Fruit fly (Drosophila melanogaster) whole organism, embryonic: ENCODE data around the gene Cpr78Cb.
A peak's percentile ranks its signal among the peaks of the same experiment; 100 is the strongest.

Experiments
- Adf1 ChIP-seq: fragments of 200-800 bp; sonication (Bioruptor generic); IDR thresholded peaks from 2 replicates; pipeline ENCODE4 v1.3.6; 2022; ENCODE audit warnings: missing biosample characterization, missing genetic modification characterization
- Asciz ChIP-seq: fragments of 200-800 bp; sonication (Bioruptor generic); optimal IDR thresholded peaks from 2 replicates; lab custom pipeline; 2017; ENCODE audit warnings: missing biosample characterization, mild to moderate bottlenecking, missing genetic modification characterization, missing genetic modification reagents
- Atf-2 ChIP-seq: fragments of 200-800 bp; sonication (Bioruptor generic); optimal IDR thresholded peaks from 2 replicates; lab custom pipeline; 2016; ENCODE audit warnings: missing biosample characterization, missing genetic modification characterization
- CG10147 ChIP-seq: fragments of 200-800 bp; sonication (Bioruptor generic); optimal IDR thresholded peaks from 2 replicates; lab custom pipeline; 2019; ENCODE audit warnings: missing biosample characterization, mild to moderate bottlenecking, missing genetic modification characterization, moderate library complexity
- CG10209 ChIP-seq: fragments of 200-800 bp; sonication (Bioruptor generic); optimal IDR thresholded peaks from 3 replicates; lab custom pipeline; 2017; ENCODE audit warnings: missing biosample characterization, mild to moderate bottlenecking, missing genetic modification characterization, missing genetic modification reagents
- CG11456 ChIP-seq: fragments of 200-800 bp; sonication (Bioruptor generic); IDR thresholded peaks from 3 replicates; pipeline ENCODE4 v1.3.6; 2022; ENCODE audit warnings: missing biosample characterization, missing genetic modification characterization
- CG11695 ChIP-seq: fragments of 200-800 bp; sonication (Bioruptor generic); IDR thresholded peaks from 3 replicates; pipeline ENCODE4 v1.3.6; 2022; ENCODE audit warnings: missing biosample characterization, missing genetic modification characterization
- CG12236 ChIP-seq: fragments of 200-800 bp; sonication (Bioruptor generic); optimal IDR thresholded peaks from 2 replicates; lab custom pipeline; 2016; ENCODE audit warnings: missing biosample characterization, missing genetic modification characterization
- CG1233 ChIP-seq: fragments of 200-800 bp; sonication (Bioruptor generic); optimal IDR thresholded peaks from 4 replicates; lab custom pipeline; 2018; ENCODE audit warnings: missing biosample characterization, mild to moderate bottlenecking, missing genetic modification characterization
- CG16815 ChIP-seq: fragments of 200-800 bp; sonication (Bioruptor generic); optimal IDR thresholded peaks from 3 replicates; lab custom pipeline; 2017; ENCODE audit warnings: missing biosample characterization, mild to moderate bottlenecking, missing genetic modification characterization
- CG17186 ChIP-seq: fragments of 200-800 bp; sonication (Bioruptor generic); optimal IDR thresholded peaks from 3 replicates; lab custom pipeline; 2017; ENCODE audit warnings: missing biosample characterization, missing genetic modification reagents, missing genetic modification characterization
- CG17568 ChIP-seq: fragments of 200-800 bp; sonication (Bioruptor generic); optimal IDR thresholded peaks from 2 replicates; lab custom pipeline; 2018; ENCODE audit warnings: missing biosample characterization, mild to moderate bottlenecking, missing genetic modification characterization, moderate library complexity
- CG3065 ChIP-seq: fragments of 200-800 bp; sonication (Bioruptor generic); optimal IDR thresholded peaks from 2 replicates; lab custom pipeline; 2016; ENCODE audit warnings: missing biosample characterization, missing genetic modification characterization
- CG31365 ChIP-seq: fragments of 200-800 bp; sonication (Bioruptor generic); optimal IDR thresholded peaks from 2 replicates; lab custom pipeline; 2018; ENCODE audit warnings: missing biosample characterization, mild to moderate bottlenecking, missing genetic modification characterization
- CG33557 ChIP-seq: fragments of 200-800 bp; sonication (Bioruptor generic); optimal IDR thresholded peaks from 2 replicates; lab custom pipeline; 2019; ENCODE audit warnings: missing biosample characterization, mild to moderate bottlenecking, missing genetic modification characterization, moderate library complexity
- CG3995 ChIP-seq: fragments of 200-800 bp; sonication (Bioruptor generic); optimal IDR thresholded peaks from 3 replicates; lab custom pipeline; 2016; ENCODE audit warnings: missing biosample characterization, missing genetic modification characterization
- CG5953 ChIP-seq: fragments of 200-800 bp; sonication (Bioruptor generic); IDR thresholded peaks from 2 replicates; pipeline ENCODE4 v1.3.6; 2022; ENCODE audit warnings: missing biosample characterization, missing genetic modification characterization
- CG7745 ChIP-seq: fragments of 200-800 bp; sonication (Bioruptor generic); optimal IDR thresholded peaks from 2 replicates; lab custom pipeline; 2018; ENCODE audit warnings: missing biosample characterization, mild to moderate bottlenecking, missing genetic modification characterization, moderate library complexity
- CG7928 ChIP-seq: fragments of 200-800 bp; sonication (Bioruptor generic); optimal IDR thresholded peaks from 2 replicates; lab custom pipeline; 2017; ENCODE audit warnings: missing biosample characterization, mild to moderate bottlenecking, missing genetic modification characterization
- CG8944 ChIP-seq: fragments of 200-800 bp; sonication (Bioruptor generic); optimal IDR thresholded peaks from 3 replicates; lab custom pipeline; 2016; ENCODE audit warnings: missing biosample characterization, missing genetic modification characterization
- Dref ChIP-seq: fragments of 200-800 bp; sonication (Bioruptor generic); IDR thresholded peaks from 2 replicates; pipeline ENCODE4 v1.3.6; 2022; ENCODE audit warnings: missing biosample characterization, missing genetic modification characterization
- Ets97D ChIP-seq: fragments of 200-800 bp; sonication (Bioruptor generic); optimal IDR thresholded peaks from 3 replicates; lab custom pipeline; 2016; ENCODE audit warnings: missing biosample characterization, missing genetic modification characterization
- Fer2 ChIP-seq: fragments of 200-800 bp; sonication (Bioruptor generic); optimal IDR thresholded peaks from 2 replicates; lab custom pipeline; 2018; ENCODE audit warnings: missing biosample characterization, mild to moderate bottlenecking, missing genetic modification characterization, moderate library complexity
- Hey ChIP-seq: fragments of 200-800 bp; sonication (Bioruptor generic); optimal IDR thresholded peaks from 3 replicates; lab custom pipeline; 2018; ENCODE audit warnings: missing biosample characterization, mild to moderate bottlenecking, missing genetic modification characterization
- HmgD ChIP-seq: fragments of 200-800 bp; sonication (Bioruptor generic); optimal IDR thresholded peaks from 3 replicates; lab custom pipeline; 2016; ENCODE audit warnings: missing biosample characterization, missing genetic modification characterization
- Hsf ChIP-seq: fragments of 200-800 bp; sonication (Bioruptor generic); optimal IDR thresholded peaks from 3 replicates; lab custom pipeline; 2016; ENCODE audit warnings: missing biosample characterization, missing genetic modification characterization
- Jarid2 ChIP-seq: fragments of 200-800 bp; sonication (Bioruptor generic); optimal IDR thresholded peaks from 3 replicates; lab custom pipeline; 2017; ENCODE audit warnings: mild to moderate bottlenecking, missing biosample characterization, missing genetic modification reagents, missing genetic modification characterization
- Med ChIP-seq: fragments of 200-800 bp; sonication (Bioruptor generic); peaks from one replicate; lab custom pipeline; 2016; ENCODE audit warnings: missing biosample characterization, missing genetic modification characterization, mild to moderate bottlenecking, inconsistent platforms, moderate library complexity
- Opbp ChIP-seq: fragments of 200-800 bp; sonication (Bioruptor generic); IDR thresholded peaks from 3 replicates; pipeline ENCODE4 v1.3.6; 2022; ENCODE audit warnings: missing biosample characterization, missing genetic modification characterization; ENCODE audit not compliant: partially characterized antibody
- Ravus ChIP-seq: fragments of 200-800 bp; sonication (Bioruptor generic); IDR thresholded peaks from 2 replicates; pipeline ENCODE4 v1.3.6; 2022; ENCODE audit warnings: missing biosample characterization, missing genetic modification characterization
- Sin3A ChIP-seq: fragments of >200 bp; optimal IDR thresholded peaks from 2 replicates; lab custom pipeline; 2018
- Tbp ChIP-seq: fragments of >200 bp; optimal IDR thresholded peaks from 2 replicates; lab custom pipeline; 2018; ENCODE audit warnings: missing biosample characterization, missing genetic modification characterization
- cato ChIP-seq: fragments of 200-800 bp; sonication (Bioruptor generic); optimal IDR thresholded peaks from 2 replicates; lab custom pipeline; 2016; ENCODE audit warnings: missing biosample characterization, missing genetic modification characterization, borderline replicate concordance
- chinmo ChIP-seq: fragments of 200-800 bp; sonication (Bioruptor generic); IDR thresholded peaks from 4 replicates; pipeline ENCODE4 v1.3.6; 2022; ENCODE audit warnings: missing biosample characterization, missing genetic modification characterization; ENCODE audit not compliant: partially characterized antibody
- dysf ChIP-seq: fragments of 200-800 bp; sonication (Bioruptor generic); IDR thresholded peaks from 3 replicates; pipeline ENCODE4 v1.3.6; 2022; ENCODE audit warnings: missing biosample characterization, missing genetic modification characterization
- en ChIP-seq: fragments of 200-800 bp; sonication (Bioruptor generic); optimal IDR thresholded peaks from 2 replicates; lab custom pipeline; 2016; ENCODE audit warnings: missing biosample characterization, missing genetic modification characterization
- eve ChIP-seq, 2 experiments: fragments of >200 bp; optimal IDR thresholded peaks; 2 replicates each; lab custom pipeline; 2017; ENCODE audit warnings: missing biosample characterization in 2 of 2, missing genetic modification characterization in 2 of 2
- gsb ChIP-seq: fragments of 200-800 bp; sonication (Bioruptor generic); IDR thresholded peaks from 2 replicates; pipeline ENCODE4 v1.3.6; 2022; ENCODE audit warnings: missing biosample characterization, missing genetic modification characterization
- hkb ChIP-seq, 2 experiments: fragments of 200-800 bp in 1 of 2; fragments of >200 bp in 1 of 2; sonication (Bioruptor generic) in 1 of 2; IDR thresholded peaks in 1 of 2; optimal IDR thresholded peaks in 1 of 2; 2 replicates each; pipeline versions ENCODE4 v1.3.6 to Lab custom; 2017 to 2022; ENCODE audit warnings: missing biosample characterization in 1 of 2, missing genetic modification characterization in 1 of 2
- kay ChIP-seq: fragments of 200-800 bp; sonication (Bioruptor generic); optimal IDR thresholded peaks from 2 replicates; lab custom pipeline; 2016; ENCODE audit warnings: missing biosample characterization, missing genetic modification characterization
- klu ChIP-seq: fragments of 200-800 bp; sonication (Bioruptor generic); IDR thresholded peaks from 2 replicates; pipeline ENCODE4 v1.3.6; 2022; ENCODE audit warnings: missing biosample characterization, missing genetic modification characterization
- lab ChIP-seq: fragments of 200-800 bp; sonication (Bioruptor generic); optimal IDR thresholded peaks from 3 replicates; lab custom pipeline; 2017; ENCODE audit warnings: missing biosample characterization, missing genetic modification characterization, mild to moderate bottlenecking, moderate library complexity, missing genetic modification reagents
- pfk ChIP-seq: fragments of 200-800 bp; sonication (Bioruptor generic); optimal IDR thresholded peaks from 2 replicates; lab custom pipeline; 2018; ENCODE audit warnings: missing biosample characterization, mild to moderate bottlenecking, missing genetic modification characterization, moderate library complexity
- row ChIP-seq: fragments of 200-800 bp; sonication (Bioruptor generic); IDR thresholded peaks from 3 replicates; pipeline ENCODE4 v1.3.6; 2022; ENCODE audit warnings: missing biosample characterization, missing genetic modification characterization
- ssp ChIP-seq: fragments of 200-800 bp; sonication (Bioruptor generic); IDR thresholded peaks from 2 replicates; pipeline ENCODE4 v1.3.6; 2022; ENCODE audit warnings: missing biosample characterization, missing genetic modification characterization
- tio ChIP-seq: fragments of 200-800 bp; sonication (Bioruptor generic); optimal IDR thresholded peaks from 2 replicates; lab custom pipeline; 2017; ENCODE audit warnings: missing biosample characterization, missing genetic modification characterization, inconsistent platforms
- toy ChIP-seq: fragments of 200-800 bp; sonication (Bioruptor generic); IDR thresholded peaks from 2 replicates; pipeline ENCODE4 v1.3.6; 2022; ENCODE audit warnings: missing biosample characterization, missing genetic modification characterization
- trem ChIP-seq: fragments of 200-800 bp; optimal IDR thresholded peaks from 3 replicates; lab custom pipeline; 2019; ENCODE audit warnings: missing biosample characterization, mild to moderate bottlenecking, missing genetic modification characterization, moderate library complexity
- unc-4 ChIP-seq: fragments of 200-800 bp; sonication (Bioruptor generic); IDR thresholded peaks from 2 replicates; pipeline ENCODE4 v1.3.6; 2022; ENCODE audit warnings: missing biosample characterization, missing genetic modification characterization; ENCODE audit not compliant: partially characterized antibody
- zf30C ChIP-seq: fragments of 200-800 bp; sonication (Bioruptor generic); optimal IDR thresholded peaks from 3 replicates; lab custom pipeline; 2018; ENCODE audit warnings: missing biosample characterization, mild to moderate bottlenecking, missing genetic modification characterization

Gene Cpr78Cb

dm6 chr3L:21304400-21304799, 10.1 kb downstream of the Cpr78Cb start, which contains the start of the genes CG11309 and CG7632:
CG11309 (minus strand) TSS chr3L:21304658.
CG7632 (plus strand) TSS chr3L:21304697.
- TF ChIP-seq Atf-2 (peak; percentile 97), Ravus (GFP tag; lab: Robert Waterston, UW) (peak; percentile 90), Tbp (GFP tag; lab: Kevin White, UChicago) (no peak), Fer2 (tag; lab: Kevin White, UChicago) (peak; percentile 99), CG31365 (peak; percentile 96), Adf1 (GFP tag; lab: Robert Waterston, UW) (peak; percentile 83), en (GFP tag; lab: Kevin White, UChicago) (peak; percentile 99), CG5953 (GFP tag; lab: Robert Waterston, UW) (peak; percentile 98), tio (GFP tag; lab: Kevin White, UChicago) (peak; percentile 94), Asciz (GFP tag; lab: Kevin White, UChicago) (peak; percentile 100), klu (GFP tag; lab: Robert Waterston, UW) (peak; percentile 89), Dref (GFP tag; lab: Robert Waterston, UW) (0 out of 2 replicates have a peak, but pooled peaks have one; percentile 34), Jarid2 (GFP tag; lab: Kevin White, UChicago) (peak; percentile 96), HmgD (peak; percentile 97), CG7928 (GFP tag; lab: Kevin White, UChicago) (peak; percentile 87), trem (tag; lab: Kevin White, UChicago) (peak; percentile 98), Opbp (GFP tag; lab: Robert Waterston, UW) (no peak; the same call in 2 of the 3 replicates), CG11456 (GFP tag; lab: Robert Waterston, UW) (peak; percentile 95), CG16815 (GFP tag; lab: Kevin White, UChicago) (peak; percentile 92), CG12236 (GFP tag; lab: Kevin White, UChicago) (peak; percentile 98), CG1233 (GFP tag; lab: Kevin White, UChicago) (peak; percentile 99), lab (GFP tag; lab: Kevin White, UChicago) (peak; percentile 100), Ets97D (GFP tag; lab: Kevin White, UChicago) (peak; percentile 95), CG17186 (GFP tag; lab: Kevin White, UChicago) (peak; percentile 96), row (peak; percentile 99), pfk (GFP tag; lab: Kevin White, UChicago) (peak; percentile 88), CG17568 (GFP tag; lab: Kevin White, UChicago) (peak; percentile 99), chinmo (no peak), Sin3A (lab: Kevin White, UChicago) (peak; percentile 9), CG3995 (GFP tag; lab: Kevin White, UChicago) (peak; percentile 87), CG33557 (GFP tag; lab: Kevin White, UChicago) (peak; percentile 100), cato (GFP tag; lab: Kevin White, UChicago) (peak; percentile 98), eve (GFP tag; optimal IDR thresholded peaks at IDR 0.05; lab: Kevin White, UChicago) (peak; percentile 65 to 100), gsb (GFP tag; lab: Robert Waterston, UW) (peak; percentile 94), CG3065 (GFP tag; lab: Kevin White, UChicago) (peak; percentile 97), CG8944 (peak; percentile 96), CG10209 (peak; percentile 99), toy (GFP tag; lab: Robert Waterston, UW) (peak; percentile 97), Hsf (peak; percentile 99), CG7745 (tag; lab: Kevin White, UChicago) (peak; percentile 97), dysf (peak; percentile 98), Med (peak; percentile 100), CG10147 (GFP tag; lab: Kevin White, UChicago) (peak; percentile 100), ssp (GFP tag; lab: Robert Waterston, UW) (peak; percentile 82), Hey (tag; lab: Kevin White, UChicago) (peak; percentile 98), zf30C (GFP tag; lab: Kevin White, UChicago) (peak; percentile 79), kay (GFP tag; lab: Kevin White, UChicago) (peak; percentile 97), unc-4 (GFP tag; lab: Robert Waterston, UW) (peak; percentile 49; the same call in 1 of the 2 replicates), CG11695 (peak; percentile 99), hkb (optimal IDR thresholded peaks at IDR 0.05; lab: Kevin White, UChicago) (peak; percentile 30), hkb (GFP tag; IDR thresholded peaks at IDR 0.05; lab: Robert Waterston, UW) (peak; percentile 100)
